Worm (Caenorhabditis elegans) whole organism, L3 larva: ENCODE data around the gene C49A9.4.

Experiments
- R02D3.7 ChIP-seq: fragments of 150-350 bp; optimal IDR thresholded peaks from 2 replicates; lab custom pipeline; 2014; ENCODE audit warnings: missing biosample characterization, missing genetic modification characterization
- aly-2 ChIP-seq: fragments of 150-350 bp; optimal IDR thresholded peaks from 2 replicates; lab custom pipeline; 2014; ENCODE audit warnings: missing biosample characterization, missing genetic modification characterization
- ama-1 ChIP-seq: fragments of 150-350 bp; optimal IDR thresholded peaks from 2 replicates; lab custom pipeline; 2018
- ceh-16 ChIP-seq: sonication (generic microtip); optimal IDR thresholded peaks from 2 replicates; lab custom pipeline; 2017; ENCODE audit warnings: missing biosample characterization, missing genetic modification characterization
- ceh-82 ChIP-seq: fragments of 150-350 bp; optimal IDR thresholded peaks from 2 replicates; lab custom pipeline; 2014; ENCODE audit warnings: missing biosample characterization, missing genetic modification characterization
- ceh-9 ChIP-seq: sonication (generic microtip); optimal IDR thresholded peaks from 2 replicates; lab custom pipeline; 2018; ENCODE audit warnings: missing biosample characterization, missing genetic modification characterization
- daf-12 ChIP-seq: fragments of 150-350 bp; optimal IDR thresholded peaks from 2 replicates; lab custom pipeline; 2014; ENCODE audit warnings: missing biosample characterization, missing genetic modification reagents, missing genetic modification characterization
- egl-27 ChIP-seq: sonication (generic microtip); optimal IDR thresholded peaks from 4 replicates; lab custom pipeline; 2017; ENCODE audit warnings: missing biosample characterization, missing genetic modification reagents, missing genetic modification characterization
- egl-5 ChIP-seq: fragments of 150-350 bp; optimal IDR thresholded peaks from 2 replicates; lab custom pipeline; 2017; ENCODE audit warnings: missing biosample characterization, missing genetic modification reagents, missing genetic modification characterization, inconsistent platforms
- elt-1 ChIP-seq: fragments of 150-350 bp; optimal IDR thresholded peaks from 2 replicates; lab custom pipeline; 2014; ENCODE audit warnings: missing biosample characterization, missing genetic modification characterization
- elt-2 ChIP-seq: sonication (generic microtip); optimal IDR thresholded peaks from 2 replicates; lab custom pipeline; 2016; ENCODE audit warnings: missing genetic modification reagents, mild to moderate bottlenecking, missing genetic modification characterization, missing compliant biosample characterization
- elt-3 ChIP-seq, 3 experiments: fragments of 150-350 bp in 1 of 3; sonication (generic microtip) in 2 of 3; optimal IDR thresholded peaks; 2 replicates in 2 of 3; 4 replicates in 1 of 3; lab custom pipeline; 2014 to 2017; ENCODE audit warnings: missing biosample characterization in 3 of 3, missing genetic modification characterization in 3 of 3
- fkh-10 ChIP-seq: sonication (generic microtip); optimal IDR thresholded peaks from 2 replicates; lab custom pipeline; 2017; ENCODE audit warnings: missing biosample characterization, missing genetic modification reagents, missing genetic modification characterization
- fkh-2 ChIP-seq: fragments of 150-350 bp; optimal IDR thresholded peaks from 2 replicates; lab custom pipeline; 2014; ENCODE audit warnings: missing biosample characterization, missing genetic modification reagents, missing genetic modification characterization
- fos-1 ChIP-seq: fragments of 150-350 bp; optimal IDR thresholded peaks from 2 replicates; lab custom pipeline; 2014; ENCODE audit warnings: missing biosample characterization, missing genetic modification characterization
- hmg-11 ChIP-seq: sonication (generic microtip); optimal IDR thresholded peaks from 2 replicates; lab custom pipeline; 2016; ENCODE audit warnings: missing genetic modification characterization, missing compliant biosample characterization
- jun-1 ChIP-seq: fragments of 150-350 bp; optimal IDR thresholded peaks from 2 replicates; lab custom pipeline; 2014; ENCODE audit warnings: missing biosample characterization, missing genetic modification reagents, missing genetic modification characterization
- lin-15B ChIP-seq: fragments of 150-350 bp; optimal IDR thresholded peaks from 2 replicates; lab custom pipeline; 2014; ENCODE audit warnings: missing biosample characterization, missing genetic modification characterization
- lin-39 ChIP-seq: fragments of 150-350 bp; optimal IDR thresholded peaks from 2 replicates; lab custom pipeline; 2018; ENCODE audit warnings: missing biosample characterization, missing genetic modification reagents, missing genetic modification characterization
- lsy-12 ChIP-seq: sonication (generic microtip); optimal IDR thresholded peaks from 2 replicates; lab custom pipeline; 2016; ENCODE audit warnings: mild to moderate bottlenecking, missing genetic modification characterization, missing compliant biosample characterization
- mdl-1 ChIP-seq: fragments of 150-350 bp; optimal IDR thresholded peaks from 2 replicates; lab custom pipeline; 2014; ENCODE audit warnings: missing biosample characterization, missing genetic modification characterization
- mml-1 ChIP-seq: fragments of 150-350 bp; sonication (generic microtip); optimal IDR thresholded peaks from 3 replicates; lab custom pipeline; 2014; ENCODE audit warnings: missing biosample characterization, missing genetic modification characterization
- nfya-1 ChIP-seq: sonication (generic microtip); optimal IDR thresholded peaks from 2 replicates; lab custom pipeline; 2017; ENCODE audit warnings: missing genetic modification characterization, mild to moderate bottlenecking, missing compliant biosample characterization, antibody characterized with exemption, moderate library complexity; ENCODE audit not compliant: insufficient read depth
- nhr-11 ChIP-seq: fragments of 150-350 bp; optimal IDR thresholded peaks from 2 replicates; lab custom pipeline; 2014; ENCODE audit warnings: missing biosample characterization, missing genetic modification characterization
- nhr-12 ChIP-seq: fragments of 150-350 bp; optimal IDR thresholded peaks from 2 replicates; lab custom pipeline; 2014; ENCODE audit warnings: missing biosample characterization, missing genetic modification characterization
- nhr-23 ChIP-seq: fragments of 150-350 bp; optimal IDR thresholded peaks from 2 replicates; lab custom pipeline; 2014; ENCODE audit warnings: missing biosample characterization, missing genetic modification reagents, missing genetic modification characterization
- nhr-25 ChIP-seq: sonication (generic microtip); optimal IDR thresholded peaks from 2 replicates; lab custom pipeline; 2017; ENCODE audit warnings: missing biosample characterization, missing genetic modification characterization
- nhr-43 ChIP-seq: sonication (generic microtip); optimal IDR thresholded peaks from 2 replicates; lab custom pipeline; 2016; ENCODE audit warnings: mild to moderate bottlenecking, missing genetic modification characterization, missing compliant biosample characterization; ENCODE audit not compliant: poor library complexity, severe bottlenecking
- nhr-67 ChIP-seq: fragments of 150-350 bp; optimal IDR thresholded peaks from 2 replicates; lab custom pipeline; 2014; ENCODE audit warnings: missing biosample characterization, missing genetic modification characterization
- nhr-76 ChIP-seq: fragments of 150-350 bp; sonication (generic microtip); optimal IDR thresholded peaks from 5 replicates; lab custom pipeline; 2014; ENCODE audit warnings: missing biosample characterization, missing genetic modification characterization
- nhr-77 ChIP-seq: fragments of 150-350 bp; optimal IDR thresholded peaks from 2 replicates; lab custom pipeline; 2014; ENCODE audit warnings: missing biosample characterization, missing genetic modification characterization
- pha-4 ChIP-seq: fragments of 150-350 bp; optimal IDR thresholded peaks from 2 replicates; lab custom pipeline; 2014; ENCODE audit warnings: missing biosample characterization, missing genetic modification reagents, missing genetic modification characterization
- pqm-1 ChIP-seq: fragments of 150-350 bp; optimal IDR thresholded peaks from 2 replicates; lab custom pipeline; 2017; ENCODE audit warnings: missing biosample characterization, missing genetic modification characterization, inconsistent platforms
- sea-2 ChIP-seq: fragments of 150-350 bp; sonication (generic microtip); optimal IDR thresholded peaks from 4 replicates; lab custom pipeline; 2014; ENCODE audit warnings: missing biosample characterization, missing genetic modification reagents, missing genetic modification characterization
- skn-1 ChIP-seq: fragments of 150-350 bp; optimal IDR thresholded peaks from 2 replicates; lab custom pipeline; 2014; ENCODE audit warnings: missing biosample characterization, missing genetic modification characterization
- tbx-2 ChIP-seq: sonication (generic microtip); optimal IDR thresholded peaks from 2 replicates; lab custom pipeline; 2016; ENCODE audit warnings: mild to moderate bottlenecking, missing genetic modification characterization, missing compliant biosample characterization
- unc-39 ChIP-seq: sonication (generic microtip); optimal IDR thresholded peaks from 4 replicates; lab custom pipeline; 2017; ENCODE audit warnings: missing biosample characterization, missing genetic modification characterization
- zag-1 ChIP-seq: fragments of 150-350 bp; optimal IDR thresholded peaks from 2 replicates; lab custom pipeline; 2014; ENCODE audit warnings: missing biosample characterization, missing genetic modification characterization
- ztf-11 ChIP-seq: fragments of 150-350 bp; optimal IDR thresholded peaks from 2 replicates; lab custom pipeline; 2014; ENCODE audit warnings: missing biosample characterization, missing genetic modification characterization
- ztf-4 ChIP-seq: fragments of 150-350 bp; optimal IDR thresholded peaks from 2 replicates; lab custom pipeline; 2014; ENCODE audit warnings: missing biosample characterization, missing genetic modification characterization

C49A9.4 gene

DNA sequence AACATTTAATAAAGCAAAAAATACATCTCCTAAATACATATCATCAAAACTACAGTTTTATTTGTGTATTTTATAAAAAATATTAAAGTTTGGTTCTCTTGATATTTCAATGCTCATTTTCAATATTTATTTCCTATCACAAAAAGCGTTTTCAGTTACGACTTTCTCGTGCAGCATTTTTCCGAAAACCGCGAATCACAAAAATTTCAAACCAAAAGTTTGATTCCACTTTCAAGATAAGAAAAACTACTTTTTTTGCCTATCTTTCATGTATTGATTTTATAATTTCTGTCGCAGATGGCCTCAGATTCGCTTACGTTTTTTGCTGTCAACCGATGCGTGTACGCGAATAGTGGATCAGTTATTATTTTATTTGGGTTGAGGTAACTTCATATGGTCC, at the start of gene C49A9.4:
TSS of gene C49A9.4 (plus strand) at position 265 of the 400 bp plus-strand sequence.
- TF ChIP-seq nhr-23 (no peak), elt-2 (peak; percentile 73), pqm-1 (tag; lab: Kevin White, UChicago) (peak; percentile 39), egl-5 (tag; lab: Kevin White, UChicago) (no peak), sea-2 (GFP tag; lab: Kevin White, UChicago) (no peak), lsy-12 (tag; lab: Kevin White, UChicago) (no peak), mml-1 (tag; lab: Kevin White, UChicago) (no peak), nhr-43 (tag; lab: Kevin White, UChicago) (no peak), nhr-67 (tag; lab: Kevin White, UChicago) (no peak), nfya-1 (tag; lab: Kevin White, UChicago) (no peak)

DNA sequence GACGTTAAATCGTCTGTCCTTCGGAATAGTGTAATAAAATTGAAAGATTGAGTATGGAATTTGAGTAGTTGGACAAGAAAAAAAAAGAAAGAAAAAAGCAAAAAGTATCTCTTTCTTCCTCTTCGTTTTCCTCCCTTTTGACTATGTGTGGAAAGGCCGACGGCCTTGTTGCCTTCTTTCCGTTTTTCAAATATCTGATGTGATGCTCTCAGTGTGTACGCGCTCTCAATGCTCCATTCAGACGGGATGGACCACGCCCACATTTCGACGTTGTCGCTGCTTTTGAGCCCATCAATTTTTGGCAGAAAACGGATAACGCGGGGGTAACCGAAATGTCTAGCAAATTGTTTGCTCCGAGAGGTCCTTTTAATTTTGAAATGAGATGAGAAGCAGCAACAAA, 46.5 kb upstream of the C49A9.4 start:
- TF ChIP-seq fkh-10 (GFP tag; lab: Kevin White, UChicago) (peak; percentile 9), unc-39 (no peak)

DNA sequence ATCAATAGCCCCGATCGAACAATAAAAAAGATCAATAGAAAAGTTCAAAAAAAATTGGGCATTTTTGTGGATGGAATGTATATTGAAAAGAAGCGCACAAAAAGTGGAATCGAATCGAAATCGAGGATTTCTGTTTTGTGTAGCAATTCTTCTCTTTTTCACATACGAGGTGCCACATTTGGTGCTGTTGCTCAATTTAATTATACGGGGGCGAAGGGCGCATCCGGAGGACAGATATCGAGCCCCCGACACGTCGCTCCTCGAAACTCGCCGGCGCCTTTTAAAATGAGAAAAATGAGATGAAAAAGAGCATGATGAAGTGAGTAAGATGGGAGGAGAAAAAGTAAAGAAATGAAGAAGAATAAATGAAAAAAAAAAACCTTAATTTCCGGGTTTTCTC, 42.1 kb upstream of the C49A9.4 start:
- TF ChIP-seq zag-1 (no peak), fkh-10 (GFP tag; lab: Kevin White, UChicago) (no peak), egl-27 (no peak), daf-12 (tag; lab: Kevin White, UChicago) (no peak), R02D3.7 (tag; lab: Kevin White, UChicago) (no peak), fos-1 (no peak), unc-39 (no peak), elt-2 (no peak), elt-3 (tag; optimal IDR thresholded peaks at IDR 0.05; lab: Kevin White, UChicago) (no peak), nhr-77 (tag; lab: Kevin White, UChicago) (no peak), nhr-76 (tag; lab: Kevin White, UChicago) (no peak), fkh-2 (no peak), tbx-2 (no peak), ceh-16 (tag; lab: Kevin White, UChicago) (no peak), nhr-67 (tag; lab: Kevin White, UChicago) (no peak), nhr-25 (tag; lab: Kevin White, UChicago) (no peak), lin-15B (no peak)

DNA sequence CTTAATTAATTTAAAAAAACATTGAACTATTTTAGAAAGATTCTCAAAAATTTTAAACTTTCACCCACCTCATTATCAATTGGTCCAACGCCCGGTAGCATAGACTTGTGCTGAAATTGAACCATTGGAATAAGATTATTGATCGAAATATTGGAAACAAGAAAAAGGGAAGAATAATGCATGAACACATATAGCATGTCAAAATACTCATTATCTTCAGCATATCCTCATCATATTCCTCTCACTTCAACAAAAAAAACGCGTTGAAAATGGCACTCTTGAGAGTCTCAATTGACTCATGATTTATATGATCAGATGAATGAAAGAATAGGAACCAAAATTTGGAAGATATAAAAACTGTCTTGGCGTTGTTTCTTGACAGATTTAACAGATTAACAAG, 35.7 kb upstream of the C49A9.4 start, which contains the start of gene unc-77:
TSS of gene unc-77 (minus strand) at position 101 of the 400 bp plus-strand sequence.
- TF ChIP-seq daf-12 (tag; lab: Kevin White, UChicago), result no peak
- no peak for TF ChIP-seq R02D3.7 (tag; lab: Kevin White, UChicago)
- TF ChIP-seq zag-1, result no peak
- TF ChIP-seq mdl-1 (tag; lab: Kevin White, UChicago), result no peak
- TF ChIP-seq sea-2 (GFP tag; lab: Kevin White, UChicago), result no peak
- no peak for TF ChIP-seq nhr-67 (tag; lab: Kevin White, UChicago)

DNA sequence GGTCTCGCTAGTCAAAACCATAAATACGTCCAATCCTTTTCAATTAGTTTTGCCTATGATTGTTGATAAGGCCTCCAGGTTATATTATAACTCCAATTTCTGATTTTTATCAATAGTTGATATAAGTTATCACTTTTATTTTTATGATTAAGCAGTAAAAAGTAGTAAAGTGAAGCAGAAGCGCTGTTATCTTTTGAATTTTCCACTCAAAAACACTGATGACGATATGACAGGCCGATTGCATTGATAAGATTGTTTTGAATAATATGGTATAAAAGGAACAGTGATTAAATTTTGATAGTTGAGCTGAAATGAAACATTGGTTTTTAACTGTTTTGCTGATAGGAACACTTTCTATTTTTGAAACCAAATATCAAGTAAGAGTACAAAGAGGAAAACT, 33.9 kb upstream of the C49A9.4 start, which contains the start of gene asp-9:
TSS of gene asp-9 (plus strand) at position 312 of the 400 bp plus-strand sequence.
- no peak for TF ChIP-seq elt-1 (tag; lab: Kevin White, UChicago)
- TF ChIP-seq nhr-11, result no peak
- TF ChIP-seq elt-2, result peak; percentile 88
- TF ChIP-seq elt-3 (tag; optimal IDR thresholded peaks at IDR 0.05; lab: Kevin White, UChicago), result no peak
- TF ChIP-seq nhr-67 (tag; lab: Kevin White, UChicago), result no peak
- TF ChIP-seq ceh-82 (tag; lab: Kevin White, UChicago), result no peak
- TF ChIP-seq nhr-12 (tag; lab: Kevin White, UChicago), result no peak
- TF ChIP-seq pqm-1 (tag; lab: Kevin White, UChicago), result peak; percentile 87
- no peak for TF ChIP-seq ceh-9 (tag; lab: Kevin White, UChicago)
- TF ChIP-seq mml-1 (tag; lab: Kevin White, UChicago), result no peak
- no peak for TF ChIP-seq mdl-1 (tag; lab: Kevin White, UChicago)
- TF ChIP-seq ceh-16 (tag; lab: Kevin White, UChicago), result no peak
- no peak for TF ChIP-seq lin-39 (tag; lab: Kevin White, UChicago)
- TF ChIP-seq skn-1, result no peak
- no peak for TF ChIP-seq egl-27
- TF ChIP-seq ztf-11 (tag; lab: Kevin White, UChicago), result no peak
- TF ChIP-seq nhr-25 (tag; lab: Kevin White, UChicago), result no peak
- TF ChIP-seq fos-1, result no peak
- no peak for TF ChIP-seq ztf-4 (tag; lab: Kevin White, UChicago)
- peak; percentile 70 for TF ChIP-seq jun-1 (tag; lab: Kevin White, UChicago)
- TF ChIP-seq fkh-10 (GFP tag; lab: Kevin White, UChicago), result no peak
- TF ChIP-seq hmg-11, result no peak
- no peak for TF ChIP-seq lsy-12 (tag; lab: Kevin White, UChicago)
- TF ChIP-seq aly-2 (tag; lab: Kevin White, UChicago), result no peak
- no peak for TF ChIP-seq tbx-2
- TF ChIP-seq pha-4 (tag; lab: Kevin White, UChicago), result peak; percentile 49
- TF ChIP-seq sea-2 (GFP tag; lab: Kevin White, UChicago), result no peak
- TF ChIP-seq ama-1 (lab: Kevin White, UChicago), result no peak
